Worm (Caenorhabditis elegans): ENCODE measurements around the gene F55F10.1.
A peak's percentile ranks its signal among the peaks of the same experiment; 100 is the strongest.

Gene F55F10.1

ce11 chrIV:4357296-4357695 lies 3.3 kb upstream of the F55F10.1 start, which contains the start of gene sars-2:
TSS of gene sars-2 (plus strand) at chrIV:4357636.
- TF ChIP-seq flh-1 (GFP tag; optimal IDR thresholded peaks at IDR 0.05) (no peak), ceh-43 (GFP tag; optimal IDR thresholded peaks at IDR 0.05) (no peak), ceh-83 (GFP tag; optimal IDR thresholded peaks at IDR 0.05) (no peak), zip-8 (tag; optimal IDR thresholded peaks at IDR 0.05) (no peak), lsy-2 (tag; optimal IDR thresholded peaks at IDR 0.05) (peak; percentile 41), bed-3 (GFP tag; optimal IDR thresholded peaks at IDR 0.05) (no peak), ces-1 (GFP tag; optimal IDR thresholded peaks at IDR 0.05) (peak; percentile 31), unc-120 (tag; optimal IDR thresholded peaks at IDR 0.05; ENCODE audit: poor library complexity, severe bottlenecking) (no peak), nhr-76 (tag; optimal IDR thresholded peaks at IDR 0.05) (no peak)

DNA sequence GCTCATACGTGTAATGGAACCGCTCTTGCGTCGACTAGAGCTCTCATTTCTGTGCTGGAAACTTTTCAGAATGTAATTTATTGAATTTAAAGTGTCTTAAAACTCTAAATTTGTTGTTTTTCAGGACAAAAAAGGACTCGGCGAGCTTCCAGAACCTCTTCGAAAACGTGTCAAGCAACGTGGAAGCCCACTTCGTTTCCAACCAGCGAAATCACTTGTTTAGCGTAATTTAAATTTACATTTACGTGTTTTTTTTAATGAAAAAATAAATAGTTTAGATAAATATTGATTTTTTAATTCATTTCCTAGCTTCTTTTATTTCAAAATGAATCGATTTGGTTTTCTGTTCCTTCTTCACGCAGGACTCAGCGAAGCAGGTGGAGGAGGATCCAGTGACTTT lies 984 bp upstream of the F55F10.1 start, which contains the start of gene F55F10.3:
Gene F55F10.3, plus strand, starts transcription at position 301 of the 400 bp plus-strand sequence.
- TF ChIP-seq nhr-2 (tag; optimal IDR thresholded peaks at IDR 0.05), result no peak
- no peak for TF ChIP-seq unc-62 (GFP tag; optimal IDR thresholded peaks at IDR 0.05)
- no peak for TF ChIP-seq M03D4.4 (tag; optimal IDR thresholded peaks at IDR 0.05)
- TF ChIP-seq nhr-12 (tag; optimal IDR thresholded peaks at IDR 0.05), result no peak
- no peak for TF ChIP-seq sem-2 (GFP tag; optimal IDR thresholded peaks at IDR 0.05)
- TF ChIP-seq ceh-43 (GFP tag; optimal IDR thresholded peaks at IDR 0.05), result no peak
- TF ChIP-seq bed-3 (GFP tag; optimal IDR thresholded peaks at IDR 0.05), result no peak
- TF ChIP-seq mab-5 (tag; optimal IDR thresholded peaks at IDR 0.05), result no peak
- TF ChIP-seq pha-4 (tag; optimal IDR thresholded peaks at IDR 0.05), result no peak

- no peak for TF ChIP-seq mab-5 (tag; optimal IDR thresholded peaks at IDR 0.05)
- no peak for TF ChIP-seq pha-4 (tag; optimal IDR thresholded peaks at IDR 0.05)
- TF ChIP-seq mep-1 (tag; optimal IDR thresholded peaks at IDR 0.05), result no peak
- TF ChIP-seq mls-2 (tag; optimal IDR thresholded peaks at IDR 0.05), result no peak
- TF ChIP-seq ham-2 (GFP tag; optimal IDR thresholded peaks at IDR 0.05), result no peak
- TF ChIP-seq lin-32 (GFP tag; optimal IDR thresholded peaks at IDR 0.05), result no peak
- TF ChIP-seq sptf-1 (tag; optimal IDR thresholded peaks at IDR 0.05), result no peak
- TF ChIP-seq hlh-1 (tag; optimal IDR thresholded peaks at IDR 0.05), result no peak
- TF ChIP-seq M03D4.4 (tag; optimal IDR thresholded peaks at IDR 0.05), result no peak
- TF ChIP-seq unc-120 (tag; optimal IDR thresholded peaks at IDR 0.05; ENCODE audit: poor library complexity, severe bottlenecking), result no peak
- TF ChIP-seq nhr-76 (tag; optimal IDR thresholded peaks at IDR 0.05), result no peak
- no peak for TF ChIP-seq lsy-2 (tag; optimal IDR thresholded peaks at IDR 0.05)
- no peak for TF ChIP-seq snpc-4 (tag; optimal IDR thresholded peaks at IDR 0.05)
- no peak for TF ChIP-seq ces-1 (GFP tag; optimal IDR thresholded peaks at IDR 0.05)
- no peak for TF ChIP-seq elt-1 (tag; optimal IDR thresholded peaks at IDR 0.05; ENCODE audit: borderline replicate concordance, insufficient read depth)
- no peak for TF ChIP-seq unc-62 (GFP tag; optimal IDR thresholded peaks at IDR 0.05)
- no peak for TF ChIP-seq ceh-43 (GFP tag; optimal IDR thresholded peaks at IDR 0.05)
- TF ChIP-seq flh-1 (GFP tag; optimal IDR thresholded peaks at IDR 0.05), result no peak
- TF ChIP-seq cnd-1 (tag; optimal IDR thresholded peaks at IDR 0.05), result no peak
Observed at ce11 chrIV:4369116-4369515, 8.5 kb downstream of the F55F10.1 start.

DNA sequence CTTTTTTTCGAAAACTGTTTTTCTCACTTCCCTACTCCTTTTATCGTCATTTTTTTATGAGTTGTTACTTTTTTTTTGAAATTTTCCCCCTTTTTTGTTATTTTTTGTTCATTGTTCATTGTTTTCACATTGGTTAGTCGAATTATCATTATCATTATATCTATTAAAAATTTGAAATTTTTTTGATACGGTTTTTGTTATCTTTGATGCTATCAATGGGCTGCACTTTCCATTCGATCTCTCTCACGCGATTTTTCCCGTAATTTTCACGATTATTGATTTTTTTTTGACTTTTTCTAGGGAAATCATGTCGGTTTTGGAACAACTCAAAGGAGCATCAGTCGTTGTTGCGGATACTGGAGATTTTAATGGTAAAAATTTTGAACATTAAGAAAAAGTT lies 25.7 kb downstream of the F55F10.1 start, which contains the start of gene tald-1:
Gene tald-1, plus strand, starts transcription at position 301 of the 400 bp plus-strand sequence.
- TF ChIP-seq lin-32 (GFP tag; optimal IDR thresholded peaks at IDR 0.05) (no peak), ceh-83 (GFP tag; optimal IDR thresholded peaks at IDR 0.05) (no peak), elt-1 (tag; optimal IDR thresholded peaks at IDR 0.05; ENCODE audit: borderline replicate concordance, insufficient read depth) (no peak), nhr-28 (tag; optimal IDR thresholded peaks at IDR 0.05) (no peak)

- no peak for TF ChIP-seq zip-8 (tag; optimal IDR thresholded peaks at IDR 0.05)
- no peak for TF ChIP-seq unc-39 (tag; optimal IDR thresholded peaks at IDR 0.05)
- TF ChIP-seq hlh-1 (tag; optimal IDR thresholded peaks at IDR 0.05), result peak; percentile 7
- TF ChIP-seq flh-1 (GFP tag; optimal IDR thresholded peaks at IDR 0.05), result no peak
- TF ChIP-seq M03D4.4 (tag; optimal IDR thresholded peaks at IDR 0.05), result peak; percentile 51
- TF ChIP-seq ztf-11 (tag; optimal IDR thresholded peaks at IDR 0.05), result no peak
- no peak for TF ChIP-seq snpc-4 (tag; optimal IDR thresholded peaks at IDR 0.05)
- TF ChIP-seq pha-4 (tag; optimal IDR thresholded peaks at IDR 0.05), result peak; percentile 56
- peak; percentile 18 for TF ChIP-seq unc-120 (tag; optimal IDR thresholded peaks at IDR 0.05; ENCODE audit: poor library complexity, severe bottlenecking)
- TF ChIP-seq nhr-76 (tag; optimal IDR thresholded peaks at IDR 0.05), result no peak
- no peak for TF ChIP-seq nhr-2 (tag; optimal IDR thresholded peaks at IDR 0.05)
- TF ChIP-seq ceh-43 (GFP tag; optimal IDR thresholded peaks at IDR 0.05), result no peak
- TF ChIP-seq nhr-237 (tag; optimal IDR thresholded peaks at IDR 0.05), result peak; percentile 84
- peak; percentile 86 for TF ChIP-seq mep-1 (tag; optimal IDR thresholded peaks at IDR 0.05)
- TF ChIP-seq nhr-28 (tag; optimal IDR thresholded peaks at IDR 0.05), result no peak
- TF ChIP-seq bed-3 (GFP tag; optimal IDR thresholded peaks at IDR 0.05), result no peak
- TF ChIP-seq elt-1 (tag; optimal IDR thresholded peaks at IDR 0.05; ENCODE audit: borderline replicate concordance, insufficient read depth), result no peak
- TF ChIP-seq nhr-12 (tag; optimal IDR thresholded peaks at IDR 0.05), result no peak
- peak; percentile 62 for TF ChIP-seq drap-1 (GFP tag; optimal IDR thresholded peaks at IDR 0.05)
- TF ChIP-seq sptf-1 (tag; optimal IDR thresholded peaks at IDR 0.05), result peak; percentile 85
- no peak for TF ChIP-seq sem-2 (GFP tag; optimal IDR thresholded peaks at IDR 0.05)
- no peak for TF ChIP-seq lin-32 (GFP tag; optimal IDR thresholded peaks at IDR 0.05)
- TF ChIP-seq tbx-8 (GFP tag; optimal IDR thresholded peaks at IDR 0.05), result peak; percentile 27
- no peak for TF ChIP-seq blmp-1 (tag; optimal IDR thresholded peaks at IDR 0.05)
- peak; percentile 64 for TF ChIP-seq cnd-1 (tag; optimal IDR thresholded peaks at IDR 0.05)
- TF ChIP-seq mls-2 (tag; optimal IDR thresholded peaks at IDR 0.05), result peak; percentile 70
- TF ChIP-seq ces-1 (GFP tag; optimal IDR thresholded peaks at IDR 0.05), result peak; percentile 47
- peak; percentile 71 for TF ChIP-seq ceh-39 (tag; optimal IDR thresholded peaks at IDR 0.05)
- no peak for TF ChIP-seq elt-3 (tag; optimal IDR thresholded peaks at IDR 0.05)
- TF ChIP-seq ham-2 (GFP tag; optimal IDR thresholded peaks at IDR 0.05), result no peak
- no peak for TF ChIP-seq mab-5 (tag; optimal IDR thresholded peaks at IDR 0.05)
- TF ChIP-seq ceh-83 (GFP tag; optimal IDR thresholded peaks at IDR 0.05), result no peak
- TF ChIP-seq lsy-2 (tag; optimal IDR thresholded peaks at IDR 0.05), result peak; percentile 93
- peak; percentile 49 for TF ChIP-seq unc-62 (GFP tag; optimal IDR thresholded peaks at IDR 0.05)
- TF ChIP-seq lin-13 (tag; optimal IDR thresholded peaks at IDR 0.05), result peak; percentile 76
Observed at ce11 chrIV:4390438-4390894, 29.8 kb downstream of the F55F10.1 start, which contains the start of the genes rpl-7A and set-21. TSS of gene rpl-7A (minus strand) at chrIV:4390590. TSS of gene set-21 (plus strand) at chrIV:4390844.
